Fruit fly (Drosophila melanogaster) whole organism, adult: ENCODE measurements around the gene Dhdds.

Experiments
- CG11617 ChIP-seq: fragments of 200-800 bp; sonication (Bioruptor generic); optimal IDR thresholded peaks from 2 replicates; lab custom pipeline; 2017; ENCODE audit warnings: mild to moderate bottlenecking, missing biosample characterization, missing genetic modification reagents, missing genetic modification characterization
- CG12768 ChIP-seq: fragments of 200-800 bp; sonication (Bioruptor generic); optimal IDR thresholded peaks from 2 replicates; lab custom pipeline; 2017; ENCODE audit warnings: missing biosample characterization, missing genetic modification characterization, mild to moderate bottlenecking, moderate library complexity, missing genetic modification reagents
- CG14711 ChIP-seq: fragments of 200-800 bp; sonication (Bioruptor generic); optimal IDR thresholded peaks from 2 replicates; lab custom pipeline; 2018; ENCODE audit warnings: missing biosample characterization, mild to moderate bottlenecking, missing genetic modification characterization, moderate library complexity
- CG1620 ChIP-seq: fragments of 200-800 bp; sonication (Bioruptor generic); optimal IDR thresholded peaks from 2 replicates; lab custom pipeline; 2016; ENCODE audit warnings: missing biosample characterization, missing genetic modification characterization
- CG33017 ChIP-seq: fragments of 200-800 bp; sonication (Bioruptor generic); optimal IDR thresholded peaks from 2 replicates; lab custom pipeline; 2018; ENCODE audit warnings: missing biosample characterization, mild to moderate bottlenecking, missing genetic modification characterization, moderate library complexity
- CG5204 ChIP-seq: fragments of 200-800 bp; sonication (Bioruptor generic); optimal IDR thresholded peaks from 2 replicates; lab custom pipeline; 2016; ENCODE audit warnings: missing biosample characterization, missing genetic modification characterization
- CG7045 ChIP-seq: fragments of 200-800 bp; sonication (Bioruptor generic); optimal IDR thresholded peaks from 2 replicates; lab custom pipeline; 2017; ENCODE audit warnings: missing biosample characterization, mild to moderate bottlenecking, missing genetic modification characterization
- CG7101 ChIP-seq: fragments of 200-800 bp; sonication (Bioruptor generic); optimal IDR thresholded peaks from 2 replicates; lab custom pipeline; 2018; ENCODE audit warnings: missing biosample characterization, mild to moderate bottlenecking, missing genetic modification characterization, moderate library complexity
- Clk ChIP-seq: fragments of 200-800 bp; sonication (Bioruptor generic); optimal IDR thresholded peaks from 2 replicates; lab custom pipeline; 2017; ENCODE audit warnings: missing biosample characterization, missing genetic modification characterization
- Crg-1 ChIP-seq: fragments of 200-800 bp; sonication (Bioruptor generic); optimal IDR thresholded peaks from 2 replicates; lab custom pipeline; 2016; ENCODE audit warnings: missing biosample characterization, missing genetic modification characterization
- Hr96 ChIP-seq: fragments of 200-800 bp; sonication (Bioruptor generic); optimal IDR thresholded peaks from 2 replicates; lab custom pipeline; 2016; ENCODE audit warnings: missing biosample characterization, missing genetic modification characterization
- Mnt ChIP-seq: fragments of 200-800 bp; sonication (Bioruptor generic); optimal IDR thresholded peaks from 2 replicates; lab custom pipeline; 2016; ENCODE audit warnings: missing biosample characterization, mild to moderate bottlenecking, missing genetic modification characterization
- bab1 ChIP-seq: fragments of 200-800 bp; sonication (Bioruptor generic); optimal IDR thresholded peaks from 3 replicates; lab custom pipeline; 2019; ENCODE audit warnings: missing biosample characterization, mild to moderate bottlenecking, missing genetic modification characterization, moderate library complexity
- cic ChIP-seq: fragments of 200-800 bp; sonication (Bioruptor generic); optimal IDR thresholded peaks from 2 replicates; lab custom pipeline; 2017; ENCODE audit warnings: missing biosample characterization, mild to moderate bottlenecking, missing genetic modification characterization, moderate library complexity
- cnc ChIP-seq, 2 experiments: fragments of >200 bp; optimal IDR thresholded peaks; 2 replicates each; lab custom pipeline; 2017
- kay ChIP-seq: fragments of 200-800 bp; sonication (Bioruptor generic); peaks from one replicate; lab custom pipeline; 2016; ENCODE audit warnings: missing biosample characterization, missing genetic modification characterization, borderline replicate concordance
- ovo ChIP-seq: fragments of 200-800 bp; sonication (Bioruptor generic); optimal IDR thresholded peaks from 2 replicates; lab custom pipeline; 2016; ENCODE audit warnings: missing biosample characterization, missing genetic modification characterization
- pad ChIP-seq: fragments of 200-800 bp; sonication (Bioruptor generic); optimal IDR thresholded peaks from 3 replicates; lab custom pipeline; 2017; ENCODE audit warnings: missing biosample characterization, missing genetic modification characterization, mild to moderate bottlenecking, moderate library complexity, missing genetic modification reagents
- tj ChIP-seq: fragments of 200-800 bp; sonication (Bioruptor generic); optimal IDR thresholded peaks from 3 replicates; lab custom pipeline; 2017; ENCODE audit warnings: missing biosample characterization, mild to moderate bottlenecking, missing genetic modification characterization, moderate library complexity
- toe ChIP-seq: fragments of 200-800 bp; sonication (Bioruptor generic); optimal IDR thresholded peaks from 2 replicates; lab custom pipeline; 2016; ENCODE audit warnings: missing biosample characterization, missing genetic modification characterization

Gene Dhdds

dm6 chrX:7946858-7947313 lies 13.7 kb upstream of the Dhdds start, which contains the start of gene orion:
Gene orion (minus strand): TSS chrX:7946908.
- TF ChIP-seq ovo (GFP tag; lab: Kevin White, UChicago), result peak; percentile 6
- no peak for TF ChIP-seq CG7101 (tag; lab: Kevin White, UChicago)
- TF ChIP-seq Hr96 (GFP tag; lab: Kevin White, UChicago), result no peak
- TF ChIP-seq cnc (optimal IDR thresholded peaks at IDR 0.05; lab: Kevin White, UChicago), result no peak
- TF ChIP-seq CG11617 (GFP tag; lab: Kevin White, UChicago), result peak; percentile 27
- TF ChIP-seq tj, result peak; percentile 95
- no peak for TF ChIP-seq toe (GFP tag; lab: Kevin White, UChicago)
- peak; percentile 91 for TF ChIP-seq pad (GFP tag; lab: Kevin White, UChicago)
- TF ChIP-seq Crg-1 (GFP tag; lab: Kevin White, UChicago), result no peak
- no peak for TF ChIP-seq kay (GFP tag; lab: Kevin White, UChicago)
- TF ChIP-seq cic (GFP tag; lab: Kevin White, UChicago), result no peak
- no peak for TF ChIP-seq CG5204
- TF ChIP-seq bab1 (GFP tag; lab: Kevin White, UChicago), result peak; percentile 76
- TF ChIP-seq CG12768 (GFP tag; lab: Kevin White, UChicago), result no peak
- TF ChIP-seq Mnt (GFP tag; lab: Kevin White, UChicago), result peak; percentile 16
- TF ChIP-seq CG14711 (tag; lab: Kevin White, UChicago), result peak; percentile 6

dm6 chrX:7944772-7945722 lies 11.9 kb upstream of the Dhdds start:
- TF ChIP-seq CG11617 (GFP tag; lab: Kevin White, UChicago) (peak; percentile 15), pad (GFP tag; lab: Kevin White, UChicago) (peak; percentile 61), bab1 (GFP tag; lab: Kevin White, UChicago) (peak; percentile 72), Mnt (GFP tag; lab: Kevin White, UChicago) (no peak), CG14711 (tag; lab: Kevin White, UChicago) (peak; percentile 53), toe (GFP tag; lab: Kevin White, UChicago) (peak; percentile 24), CG1620 (GFP tag; lab: Kevin White, UChicago) (no peak), ovo (GFP tag; lab: Kevin White, UChicago) (peak; percentile 95), CG5204 (no peak), tj (peak; percentile 100), cic (GFP tag; lab: Kevin White, UChicago) (peak; percentile 73), CG33017 (tag; lab: Kevin White, UChicago) (no peak), Hr96 (GFP tag; lab: Kevin White, UChicago) (no peak), Clk (no peak), CG7101 (tag; lab: Kevin White, UChicago) (peak; percentile 37), Crg-1 (GFP tag; lab: Kevin White, UChicago) (no peak), CG7045 (GFP tag; lab: Kevin White, UChicago) (peak; percentile 33)

- no peak for TF ChIP-seq Mnt (GFP tag; lab: Kevin White, UChicago)
- TF ChIP-seq CG7045 (GFP tag; lab: Kevin White, UChicago), result no peak
- TF ChIP-seq CG11617 (GFP tag; lab: Kevin White, UChicago), result no peak
- TF ChIP-seq CG14711 (tag; lab: Kevin White, UChicago), result no peak
- no peak for TF ChIP-seq CG33017 (tag; lab: Kevin White, UChicago)
- no peak for TF ChIP-seq CG12768 (GFP tag; lab: Kevin White, UChicago)
Observed at dm6 chrX:7944151-7944713, 11.1 kb upstream of the Dhdds start.

- TF ChIP-seq pad (GFP tag; lab: Kevin White, UChicago), result peak; percentile 38
- TF ChIP-seq Clk, result no peak
- peak; percentile 100 for TF ChIP-seq ovo (GFP tag; lab: Kevin White, UChicago)
- TF ChIP-seq cic (GFP tag; lab: Kevin White, UChicago), result no peak
- TF ChIP-seq Crg-1 (GFP tag; lab: Kevin White, UChicago), result peak; percentile 33
- TF ChIP-seq CG5204, result peak; percentile 14
- TF ChIP-seq CG7101 (tag; lab: Kevin White, UChicago), result no peak
Observed at dm6 chrX:7938482-7938804, 5.3 kb upstream of the Dhdds start.

- TF ChIP-seq tj, result peak; percentile 85
- no peak for TF ChIP-seq cnc (optimal IDR thresholded peaks at IDR 0.05; lab: Kevin White, UChicago)
- TF ChIP-seq CG33017 (tag; lab: Kevin White, UChicago), result no peak
- peak; percentile 71 for TF ChIP-seq Clk
- peak; percentile 50 for TF ChIP-seq CG14711 (tag; lab: Kevin White, UChicago)
- TF ChIP-seq CG7101 (tag; lab: Kevin White, UChicago), result peak; percentile 75
- peak; percentile 94 for TF ChIP-seq Hr96 (GFP tag; lab: Kevin White, UChicago)
- peak; percentile 92 for TF ChIP-seq CG11617 (GFP tag; lab: Kevin White, UChicago)
- no peak for TF ChIP-seq ovo (GFP tag; lab: Kevin White, UChicago)
- TF ChIP-seq pad (GFP tag; lab: Kevin White, UChicago), result peak; percentile 89
- TF ChIP-seq cic (GFP tag; lab: Kevin White, UChicago), result no peak
- TF ChIP-seq toe (GFP tag; lab: Kevin White, UChicago), result peak; percentile 60
- peak; percentile 73 for TF ChIP-seq CG12768 (GFP tag; lab: Kevin White, UChicago)
- TF ChIP-seq Crg-1 (GFP tag; lab: Kevin White, UChicago), result peak; percentile 79
- no peak for TF ChIP-seq kay (GFP tag; lab: Kevin White, UChicago)
- TF ChIP-seq CG5204, result peak; percentile 83
- TF ChIP-seq Mnt (GFP tag; lab: Kevin White, UChicago), result peak; percentile 69
- TF ChIP-seq CG7045 (GFP tag; lab: Kevin White, UChicago), result peak; percentile 86
- TF ChIP-seq bab1 (GFP tag; lab: Kevin White, UChicago), result peak; percentile 64
- peak; percentile 79 for TF ChIP-seq CG1620 (GFP tag; lab: Kevin White, UChicago)
Observed at dm6 chrX:7937588-7938481, 4.7 kb upstream of the Dhdds start.
